Fruit fly (Drosophila melanogaster) S2 (cell line): ENCODE results near the gene sif.

Experiments used
- CG8478 ChIP-seq: fragments of >200 bp; optimal IDR thresholded peaks from 2 replicates; lab custom pipeline; 2018
- CTCF ChIP-seq, 2 experiments: fragments of >200 bp; optimal IDR thresholded peaks; 2 replicates each; lab custom pipeline; 2018

Gene sif

DNA sequence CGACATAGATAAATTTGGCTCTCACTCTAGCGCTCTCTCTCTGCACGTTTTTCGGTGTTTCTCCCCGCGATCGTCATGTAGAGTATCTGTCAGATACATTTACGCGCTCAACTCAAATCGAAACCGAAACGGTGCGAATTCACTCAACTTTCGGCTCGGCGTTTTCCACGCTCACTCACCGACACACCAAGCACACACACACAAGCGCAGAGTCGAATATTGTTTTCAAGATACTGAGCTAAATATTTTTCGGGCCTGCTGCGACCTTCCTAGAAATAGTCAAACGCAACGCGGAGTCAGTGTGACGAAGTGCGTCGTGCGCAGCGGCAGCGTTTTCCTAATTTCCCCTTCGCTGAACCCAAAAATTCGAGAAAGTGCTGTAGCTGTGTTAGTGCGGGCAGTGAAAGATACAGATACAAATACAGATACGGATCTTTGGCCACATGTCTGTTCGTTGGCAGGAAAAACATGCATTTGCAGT is 3.3 kb upstream of the sif start, which contains the start of gene lin-28:
TSS of gene lin-28 (plus strand) at position 279 of the 481 bp plus-strand sequence.
- TF ChIP-seq CTCF (optimal IDR thresholded peaks at IDR 0.05; lab: Kevin White, UChicago) (no peak), CG8478 (lab: Kevin White, UChicago) (no peak)

DNA sequence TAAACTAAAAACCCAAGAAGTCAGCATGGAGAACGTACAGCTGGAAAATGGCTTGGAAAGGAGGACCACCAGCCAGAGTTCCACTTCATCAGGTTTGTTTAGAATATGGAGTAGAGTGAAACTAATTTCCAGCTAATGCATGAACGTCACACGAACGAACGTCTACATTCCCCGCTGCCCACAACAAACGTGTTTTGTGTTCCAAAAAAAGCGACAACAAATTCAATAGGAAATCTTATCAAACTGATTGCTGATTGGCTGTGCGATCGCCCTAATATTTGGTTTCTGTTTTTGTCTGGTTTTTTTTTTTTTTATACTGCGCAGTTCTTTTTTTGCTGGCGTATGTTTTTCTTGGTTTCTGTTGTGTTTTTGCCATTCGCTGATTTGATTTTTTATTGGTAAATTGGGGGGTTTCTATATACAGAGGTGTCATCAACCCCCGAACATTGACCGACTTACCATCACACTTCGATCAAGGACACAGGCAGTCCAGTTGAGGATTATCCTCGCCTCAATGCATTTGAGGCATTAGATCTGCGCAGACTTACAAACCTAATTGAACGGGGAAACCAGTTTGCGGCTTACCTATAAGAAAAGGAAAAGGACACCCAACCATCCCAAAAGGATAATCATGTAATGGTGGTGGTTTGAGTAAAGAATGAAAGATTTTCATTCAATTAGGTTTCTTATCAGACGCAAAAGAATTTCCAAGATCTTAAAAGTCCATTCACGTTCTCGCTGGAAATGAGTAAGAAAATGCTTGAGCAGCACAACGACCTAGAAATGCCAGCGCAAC is 2.6 kb upstream of the sif start:
- TF ChIP-seq CG8478 (lab: Kevin White, UChicago) = no peak
- no peak for TF ChIP-seq CTCF (optimal IDR thresholded peaks at IDR 0.05; lab: Kevin White, UChicago)

dm6 chr3L:5655751-5656276 is 1.9 kb upstream of the sif start:
- no peak for TF ChIP-seq CG8478 (lab: Kevin White, UChicago)
- TF ChIP-seq CTCF (optimal IDR thresholded peaks at IDR 0.05; lab: Kevin White, UChicago) = no peak

dm6 chr3L:5658368-5658767 is 655 bp downstream of the sif start:
- TF ChIP-seq CTCF (optimal IDR thresholded peaks at IDR 0.05; lab: Kevin White, UChicago) (no peak), CG8478 (lab: Kevin White, UChicago) (no peak)

- no peak for TF ChIP-seq CG8478 (lab: Kevin White, UChicago)
- TF ChIP-seq CTCF (optimal IDR thresholded peaks at IDR 0.05; lab: Kevin White, UChicago) = peak in 1 of 2 experiments; percentile 14
Observed at dm6 chr3L:5662071-5662470, 4.4 kb downstream of the sif start, which contains the start of gene Sse. TSS of gene Sse (minus strand) at chr3L:5662247.

DNA sequence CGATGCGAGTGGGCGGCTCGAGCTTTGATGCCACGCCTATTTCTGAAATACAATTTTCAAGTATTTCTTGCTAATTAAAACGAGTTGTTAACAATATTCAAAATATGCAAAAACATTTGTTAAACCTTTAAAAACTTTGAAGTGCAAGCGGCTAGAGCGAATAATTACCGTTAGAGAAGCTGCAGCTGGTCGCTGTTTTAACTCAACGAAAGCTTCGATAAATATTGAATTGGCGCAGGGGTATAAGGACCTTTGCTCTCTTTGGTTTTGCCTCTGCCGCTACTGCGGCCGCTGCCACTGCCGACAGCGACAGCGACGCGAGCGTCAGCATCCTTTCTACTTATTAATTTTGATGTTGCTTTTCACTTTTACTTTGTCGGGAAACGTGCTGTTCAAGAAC is 5.5 kb downstream of the sif start:
- TF ChIP-seq CTCF (optimal IDR thresholded peaks at IDR 0.05; lab: Kevin White, UChicago) (no peak), CG8478 (lab: Kevin White, UChicago) (no peak)

dm6 chr3L:5663876-5664718 is 6.4 kb downstream of the sif start, which contains the start of gene CG46320:
TSS of gene CG46320 (plus strand) at chr3L:5664121.
- TF ChIP-seq CG8478 (lab: Kevin White, UChicago) (no peak), CTCF (optimal IDR thresholded peaks at IDR 0.05; lab: Kevin White, UChicago) (no peak)

- TF ChIP-seq CTCF (optimal IDR thresholded peaks at IDR 0.05; lab: Kevin White, UChicago) = no peak
- TF ChIP-seq CG8478 (lab: Kevin White, UChicago) = no peak
Observed at dm6 chr3L:5664719-5664973, 6.9 kb downstream of the sif start.

dm6 chr3L:5665434-5665833 is 7.7 kb downstream of the sif start:
- TF ChIP-seq CTCF (optimal IDR thresholded peaks at IDR 0.05; lab: Kevin White, UChicago) (no peak), CG8478 (lab: Kevin White, UChicago) (no peak)

DNA sequence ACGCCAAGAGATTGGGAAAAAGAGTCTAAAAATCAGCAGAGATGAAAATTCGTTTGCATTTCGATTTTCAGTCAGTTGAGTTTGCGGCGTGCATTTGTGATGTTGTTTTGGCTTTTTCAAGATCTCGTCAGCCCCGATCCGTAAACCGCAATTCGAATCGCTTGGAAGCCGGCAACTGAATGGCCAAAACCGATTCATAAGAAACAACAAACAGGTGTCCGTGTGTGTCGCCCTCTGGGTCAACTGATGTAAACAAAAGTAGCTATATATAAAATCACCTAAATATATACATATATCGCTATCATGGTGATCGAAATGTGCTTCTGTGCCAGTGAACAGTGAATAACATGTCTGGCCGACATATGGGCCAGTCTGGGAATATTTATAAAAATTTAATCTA is 9.1 kb downstream of the sif start:
- TF ChIP-seq CTCF (optimal IDR thresholded peaks at IDR 0.05; lab: Kevin White, UChicago) (no peak), CG8478 (lab: Kevin White, UChicago) (no peak)

DNA sequence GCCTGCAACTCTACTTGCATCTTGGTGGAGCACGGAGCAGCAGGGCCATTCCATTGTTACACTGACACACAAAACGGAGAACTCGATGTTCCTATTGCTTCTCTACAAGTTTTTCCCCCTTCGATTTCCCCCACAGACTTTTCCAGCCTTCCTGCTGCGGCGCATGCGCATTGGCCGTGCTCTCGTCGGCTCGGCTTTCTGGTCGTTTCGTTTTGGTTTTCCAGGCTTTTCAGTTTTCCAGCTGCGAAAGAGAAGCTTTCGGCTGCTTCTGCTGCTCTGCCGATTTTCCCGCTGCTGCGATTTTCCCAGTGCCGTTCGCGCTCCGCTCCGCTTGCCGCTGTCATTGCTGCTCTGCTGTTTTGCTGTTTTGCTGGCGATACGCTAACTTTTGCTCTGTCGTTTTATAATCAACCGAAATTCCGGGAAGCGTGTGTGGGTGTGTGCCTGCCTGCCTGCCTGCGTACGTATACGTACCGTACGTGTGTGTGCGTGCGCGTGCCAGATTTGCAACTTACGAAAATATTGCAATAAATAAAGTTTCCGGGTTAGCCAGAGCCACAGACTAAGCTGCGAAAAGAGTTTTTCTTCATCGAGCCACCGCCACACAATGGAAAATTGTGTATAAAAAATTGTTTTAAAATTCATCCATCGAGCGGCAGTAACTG is 20.7 kb downstream of the sif start:
- TF ChIP-seq CG8478 (lab: Kevin White, UChicago) = no peak
- TF ChIP-seq CTCF (optimal IDR thresholded peaks at IDR 0.05; lab: Kevin White, UChicago) = no peak

DNA sequence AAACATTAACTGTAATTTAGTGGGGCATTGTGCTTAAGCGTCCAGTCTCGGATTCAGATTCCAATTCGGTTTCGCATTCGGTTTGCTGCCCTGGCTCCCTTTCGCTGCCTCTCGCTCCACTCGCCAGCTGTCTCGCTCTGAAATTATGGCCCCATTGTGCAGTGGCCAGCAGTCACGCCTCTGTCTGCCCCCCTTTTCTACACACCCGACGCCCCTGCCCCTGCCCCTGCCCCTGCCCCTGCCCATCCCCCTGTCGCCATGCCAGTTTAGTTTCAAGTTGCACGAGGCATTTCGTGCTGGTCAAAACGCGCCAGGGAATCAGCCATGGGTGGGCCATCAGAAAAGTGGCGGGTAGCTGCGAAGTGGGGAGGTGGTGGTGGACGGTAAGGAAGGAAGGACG is 28.6 kb downstream of the sif start:
- TF ChIP-seq CG8478 (lab: Kevin White, UChicago) = no peak
- TF ChIP-seq CTCF (optimal IDR thresholded peaks at IDR 0.05; lab: Kevin White, UChicago) = no peak

dm6 chr3L:5690994-5691503 is 33.3 kb downstream of the sif start:
- no peak for TF ChIP-seq CTCF (optimal IDR thresholded peaks at IDR 0.05; lab: Kevin White, UChicago)
- TF ChIP-seq CG8478 (lab: Kevin White, UChicago) = no peak

DNA sequence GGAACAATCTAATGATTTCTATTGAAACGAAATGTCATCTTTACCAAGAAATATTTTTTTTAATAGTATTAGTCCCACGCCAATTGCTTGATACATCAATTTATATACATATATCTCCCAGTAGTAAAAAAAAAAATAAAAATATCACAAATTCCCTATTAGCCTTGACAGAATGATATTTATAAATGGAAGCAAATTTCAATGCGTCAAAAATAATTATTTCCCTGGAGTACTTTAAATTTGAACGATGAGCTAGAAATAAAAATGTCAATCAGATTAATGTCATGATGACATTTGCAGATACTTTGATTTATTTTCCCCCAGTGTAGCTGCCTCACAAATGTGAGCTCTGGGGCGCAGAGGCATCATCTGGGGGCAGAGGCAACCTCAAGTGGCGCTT is 55.3 kb downstream of the sif start, which contains the start of gene CG44521:
TSS of gene CG44521 (plus strand) at position 301 of the 400 bp plus-strand sequence.
- no peak for TF ChIP-seq CG8478 (lab: Kevin White, UChicago)
- no peak for TF ChIP-seq CTCF (optimal IDR thresholded peaks at IDR 0.05; lab: Kevin White, UChicago)
